Worm (Caenorhabditis elegans): ENCODE data around the gene C53A3.1.
A peak's percentile ranks its signal among the peaks of the same experiment; 100 is the strongest.

The C53A3.1 gene

ce11 chrV:5776941-5777340, 16.9 kb upstream of the C53A3.1 start, which contains the start of gene F44E7.4:
F44E7.4 (minus strand) TSS chrV:5776953.
- TF ChIP-seq unc-120 (tag; optimal IDR thresholded peaks at IDR 0.05; ENCODE audit: poor library complexity, severe bottlenecking) (peak; percentile 7), lsy-2 (tag; optimal IDR thresholded peaks at IDR 0.05) (peak; percentile 43), mep-1 (tag; optimal IDR thresholded peaks at IDR 0.05) (peak; percentile 61), lin-13 (tag; optimal IDR thresholded peaks at IDR 0.05) (peak; percentile 18)

ce11 chrV:5774137-5774536, 14.1 kb upstream of the C53A3.1 start:
- TF ChIP-seq mab-5 (tag; optimal IDR thresholded peaks at IDR 0.05) (no peak), nhr-2 (tag; optimal IDR thresholded peaks at IDR 0.05) (no peak), ceh-39 (tag; optimal IDR thresholded peaks at IDR 0.05) (no peak), nhr-28 (tag; optimal IDR thresholded peaks at IDR 0.05) (no peak), ces-1 (GFP tag; optimal IDR thresholded peaks at IDR 0.05) (no peak)

ce11 chrV:5772503-5772902, 12.5 kb upstream of the C53A3.1 start:
- no peak for TF ChIP-seq lin-13 (tag; optimal IDR thresholded peaks at IDR 0.05)
- no peak for TF ChIP-seq mab-5 (tag; optimal IDR thresholded peaks at IDR 0.05)
- TF ChIP-seq ztf-11 (tag; optimal IDR thresholded peaks at IDR 0.05): no peak
- TF ChIP-seq ces-1 (GFP tag; optimal IDR thresholded peaks at IDR 0.05): no peak

ce11 chrV:5771627-5772026, 11.6 kb upstream of the C53A3.1 start, which contains the start of gene F44E7.3:
F44E7.3 (plus strand) TSS chrV:5771945.
- TF ChIP-seq sptf-1 (tag; optimal IDR thresholded peaks at IDR 0.05) (no peak), zip-8 (tag; optimal IDR thresholded peaks at IDR 0.05) (no peak), mab-5 (tag; optimal IDR thresholded peaks at IDR 0.05) (no peak), M03D4.4 (tag; optimal IDR thresholded peaks at IDR 0.05) (no peak), flh-1 (GFP tag; optimal IDR thresholded peaks at IDR 0.05) (no peak), snpc-4 (tag; optimal IDR thresholded peaks at IDR 0.05) (no peak), unc-39 (tag; optimal IDR thresholded peaks at IDR 0.05) (no peak), nhr-12 (tag; optimal IDR thresholded peaks at IDR 0.05) (no peak), bed-3 (GFP tag; optimal IDR thresholded peaks at IDR 0.05) (no peak), ztf-11 (tag; optimal IDR thresholded peaks at IDR 0.05) (no peak), mls-2 (tag; optimal IDR thresholded peaks at IDR 0.05) (no peak)

- no peak for TF ChIP-seq lsy-2 (tag; optimal IDR thresholded peaks at IDR 0.05)
- TF ChIP-seq mab-5 (tag; optimal IDR thresholded peaks at IDR 0.05): no peak
- no peak for TF ChIP-seq ceh-39 (tag; optimal IDR thresholded peaks at IDR 0.05)
- TF ChIP-seq elt-3 (tag; optimal IDR thresholded peaks at IDR 0.05): no peak
- no peak for TF ChIP-seq unc-39 (tag; optimal IDR thresholded peaks at IDR 0.05)
- TF ChIP-seq sem-2 (GFP tag; optimal IDR thresholded peaks at IDR 0.05): no peak
- no peak for TF ChIP-seq unc-120 (tag; optimal IDR thresholded peaks at IDR 0.05; ENCODE audit: poor library complexity, severe bottlenecking)
- no peak for TF ChIP-seq bed-3 (GFP tag; optimal IDR thresholded peaks at IDR 0.05)
- no peak for TF ChIP-seq pha-4 (tag; optimal IDR thresholded peaks at IDR 0.05)
- TF ChIP-seq flh-1 (GFP tag; optimal IDR thresholded peaks at IDR 0.05): no peak
- no peak for TF ChIP-seq lin-13 (tag; optimal IDR thresholded peaks at IDR 0.05)
- no peak for TF ChIP-seq ceh-43 (GFP tag; optimal IDR thresholded peaks at IDR 0.05)
- no peak for TF ChIP-seq tbx-8 (GFP tag; optimal IDR thresholded peaks at IDR 0.05)
- no peak for TF ChIP-seq mep-1 (tag; optimal IDR thresholded peaks at IDR 0.05)
- TF ChIP-seq ztf-11 (tag; optimal IDR thresholded peaks at IDR 0.05): no peak
- no peak for TF ChIP-seq hlh-1 (tag; optimal IDR thresholded peaks at IDR 0.05)
- TF ChIP-seq nhr-237 (tag; optimal IDR thresholded peaks at IDR 0.05): no peak
Measured at ce11 chrV:5769999-5770398, 10.0 kb upstream of the C53A3.1 start.

ce11 chrV:5769500-5769899, 9.5 kb upstream of the C53A3.1 start:
- no peak for TF ChIP-seq sem-2 (GFP tag; optimal IDR thresholded peaks at IDR 0.05)
- TF ChIP-seq nhr-237 (tag; optimal IDR thresholded peaks at IDR 0.05): no peak
- no peak for TF ChIP-seq zip-8 (tag; optimal IDR thresholded peaks at IDR 0.05)
- no peak for TF ChIP-seq M03D4.4 (tag; optimal IDR thresholded peaks at IDR 0.05)
- no peak for TF ChIP-seq ham-2 (GFP tag; optimal IDR thresholded peaks at IDR 0.05)
- TF ChIP-seq mab-5 (tag; optimal IDR thresholded peaks at IDR 0.05): no peak
- no peak for TF ChIP-seq lin-13 (tag; optimal IDR thresholded peaks at IDR 0.05)
- TF ChIP-seq flh-1 (GFP tag; optimal IDR thresholded peaks at IDR 0.05): no peak
- no peak for TF ChIP-seq unc-120 (tag; optimal IDR thresholded peaks at IDR 0.05; ENCODE audit: poor library complexity, severe bottlenecking)
- no peak for TF ChIP-seq blmp-1 (tag; optimal IDR thresholded peaks at IDR 0.05)
- TF ChIP-seq mls-2 (tag; optimal IDR thresholded peaks at IDR 0.05): no peak
- TF ChIP-seq elt-1 (tag; optimal IDR thresholded peaks at IDR 0.05; ENCODE audit: borderline replicate concordance, insufficient read depth): no peak
- TF ChIP-seq nhr-28 (tag; optimal IDR thresholded peaks at IDR 0.05): no peak
- TF ChIP-seq ztf-11 (tag; optimal IDR thresholded peaks at IDR 0.05): no peak
